Worm (Caenorhabditis elegans): Measurements from ENCODE around the gene K05F1.10.
A peak's percentile ranks its signal among the peaks of the same experiment; 100 is the strongest.

The K05F1.10 gene

DNA sequence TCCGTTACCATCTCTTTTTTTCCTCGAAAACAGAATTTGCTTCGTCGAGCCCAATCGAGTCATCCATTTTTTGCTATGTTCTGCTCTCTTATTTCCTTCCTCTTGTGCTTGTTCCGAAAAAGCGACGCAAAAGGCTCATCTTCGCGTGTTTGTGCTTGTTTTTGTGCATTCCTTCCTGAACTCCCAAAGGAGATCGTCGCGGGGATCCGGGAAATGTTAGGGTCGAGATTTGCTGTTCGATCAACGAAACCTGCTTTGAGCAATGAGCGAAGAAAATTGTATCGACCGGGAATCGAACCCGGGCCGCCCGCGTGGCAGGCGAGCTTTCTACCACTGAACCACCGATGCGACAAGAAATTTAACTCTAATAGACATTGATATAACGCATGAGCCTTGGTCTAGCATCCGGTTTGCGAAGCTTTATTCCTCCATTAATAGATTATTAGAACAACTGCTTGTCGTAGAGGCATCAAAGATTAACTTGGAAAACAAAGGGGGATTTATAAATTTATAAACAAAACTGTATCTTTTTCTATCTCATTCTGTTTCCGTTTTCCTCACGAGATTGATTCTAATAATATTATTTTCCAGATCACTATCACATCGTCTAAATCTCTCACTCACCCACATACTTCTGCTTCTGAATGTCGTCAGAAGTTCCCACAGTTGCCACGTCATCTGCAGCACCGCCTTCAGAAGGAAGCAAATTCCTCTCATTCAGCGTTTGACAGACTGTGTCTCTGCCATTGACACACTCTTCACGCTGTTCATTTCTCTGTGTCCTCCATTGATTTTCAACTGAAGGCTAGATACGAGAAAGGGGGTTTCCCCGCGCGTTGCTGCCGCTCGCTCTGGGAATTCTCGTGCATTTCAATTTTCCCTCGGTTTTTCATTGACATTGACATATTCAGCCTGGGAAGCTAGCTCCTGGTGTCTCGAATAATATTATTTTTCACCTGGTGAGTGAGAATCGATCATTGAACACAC is 23.0 kb downstream of the K05F1.10 start, which contains the start of gene K05F1.6:
Gene K05F1.6 (plus strand): TSS at position 586 of the 987 bp plus-strand sequence.
- TF ChIP-seq tbx-2 (tag; optimal IDR thresholded peaks at IDR 0.05): peak; percentile 60
- peak; percentile 40 for TF ChIP-seq nfya-1 (tag; optimal IDR thresholded peaks at IDR 0.05)
- peak; percentile 65; the same call in 1 of the 2 replicates for TF ChIP-seq ceh-45 (GFP tag; IDR thresholded peaks at IDR 0.05)
- TF ChIP-seq lim-6 (tag; optimal IDR thresholded peaks at IDR 0.05): no peak
- TF ChIP-seq elt-2 (tag; optimal IDR thresholded peaks at IDR 0.05): peak; percentile 90
- peak; percentile 12 for TF ChIP-seq unc-55 (GFP tag; optimal IDR thresholded peaks at IDR 0.05)
- TF ChIP-seq T23F11.4 (GFP tag; optimal IDR thresholded peaks at IDR 0.05): peak; percentile 66
- peak; percentile 2 for TF ChIP-seq odd-2 (tag; optimal IDR thresholded peaks at IDR 0.05)
- TF ChIP-seq dmd-4 (tag; optimal IDR thresholded peaks at IDR 0.05; ENCODE audit: borderline replicate concordance): peak; percentile 55
- TF ChIP-seq unc-3 (GFP tag; conservative IDR thresholded peaks at IDR 0.05): no peak; the same call in 1 of the 2 replicates
- peak; percentile 9 for TF ChIP-seq unc-3 (tag; optimal IDR thresholded peaks at IDR 0.05)
- peak; percentile 34 for TF ChIP-seq ceh-2 (tag; optimal IDR thresholded peaks at IDR 0.05)
- no peak for TF ChIP-seq mec-3 (tag; optimal IDR thresholded peaks at IDR 0.05; ENCODE audit: borderline replicate concordance)
- peak; percentile 49 for TF ChIP-seq nhr-232 (tag; optimal IDR thresholded peaks at IDR 0.05)
- peak; percentile 29 for TF ChIP-seq lin-11 (tag; optimal IDR thresholded peaks at IDR 0.05)
- peak; percentile 61 for TF ChIP-seq ceh-9 (tag; optimal IDR thresholded peaks at IDR 0.05)
- TF ChIP-seq ceh-48 (tag; optimal IDR thresholded peaks at IDR 0.05): peak; percentile 31
- no peak for TF ChIP-seq pha-4 (tag; optimal IDR thresholded peaks at IDR 0.05)
- peak; percentile 39 for TF ChIP-seq hlh-13 (GFP tag; optimal IDR thresholded peaks at IDR 0.05)
- peak; percentile 45 for TF ChIP-seq ceh-18 (tag; optimal IDR thresholded peaks at IDR 0.05)
- peak; percentile 73 for TF ChIP-seq dve-1 (tag; optimal IDR thresholded peaks at IDR 0.05)
- TF ChIP-seq npax-4 (tag; optimal IDR thresholded peaks at IDR 0.05): peak; percentile 27
- TF ChIP-seq pag-3 (tag; optimal IDR thresholded peaks at IDR 0.05; ENCODE audit: borderline replicate concordance): peak; percentile 24
- peak; percentile 55 for TF ChIP-seq gmeb-2 (tag; optimal IDR thresholded peaks at IDR 0.05)
- TF ChIP-seq madf-2 (tag; optimal IDR thresholded peaks at IDR 0.05): no peak
- peak; percentile 5 for TF ChIP-seq F13H6.1 (tag; optimal IDR thresholded peaks at IDR 0.05)
- TF ChIP-seq hlh-15 (tag; optimal IDR thresholded peaks at IDR 0.05): peak; percentile 17
- TF ChIP-seq ceh-31 (tag; optimal IDR thresholded peaks at IDR 0.05): peak; percentile 44
- TF ChIP-seq ceh-6 (GFP tag; optimal IDR thresholded peaks at IDR 0.05): peak; percentile 44
- peak; percentile 44 for TF ChIP-seq pqm-1 (tag; optimal IDR thresholded peaks at IDR 0.05)
- TF ChIP-seq ets-4 (tag; optimal IDR thresholded peaks at IDR 0.05): peak; percentile 6
- TF ChIP-seq pha-2 (tag; optimal IDR thresholded peaks at IDR 0.05): peak; percentile 48
- TF ChIP-seq ref-2 (tag; optimal IDR thresholded peaks at IDR 0.05): peak; percentile 41
- TF ChIP-seq fax-1 (tag; optimal IDR thresholded peaks at IDR 0.05): no peak
- TF ChIP-seq ttx-3 (tag; optimal IDR thresholded peaks at IDR 0.05): peak; percentile 38
- no peak for TF ChIP-seq eyg-1 (tag; optimal IDR thresholded peaks at IDR 0.05)
- peak; percentile 68 for TF ChIP-seq hlh-6 (tag; optimal IDR thresholded peaks at IDR 0.05)
- peak; percentile 53 for TF ChIP-seq Y22D7AL.16 (tag; optimal IDR thresholded peaks at IDR 0.05)
- TF ChIP-seq pat-9 (tag; optimal IDR thresholded peaks at IDR 0.05): peak; percentile 42
- TF ChIP-seq syd-9 (tag; optimal IDR thresholded peaks at IDR 0.05): no peak
- no peak for TF ChIP-seq fkh-10 (GFP tag; optimal IDR thresholded peaks at IDR 0.05)
- peak; percentile 77 for TF ChIP-seq K02D7.2 (tag; optimal IDR thresholded peaks at IDR 0.05)
- TF ChIP-seq ceh-19 (GFP tag; optimal IDR thresholded peaks at IDR 0.05): peak; percentile 73
- TF ChIP-seq ceh-34 (tag; optimal IDR thresholded peaks at IDR 0.05): peak; percentile 28
- TF ChIP-seq C38D4.7 (GFP tag; optimal IDR thresholded peaks at IDR 0.05): peak; percentile 67
- peak; percentile 54 for TF ChIP-seq C08G9.2 (tag; optimal IDR thresholded peaks at IDR 0.05)
- no peak for TF ChIP-seq unc-86 (tag; optimal IDR thresholded peaks at IDR 0.05)
- TF ChIP-seq sdc-2 (tag; optimal IDR thresholded peaks at IDR 0.05): peak; percentile 41
- peak; percentile 63 for TF ChIP-seq che-1 (tag; optimal IDR thresholded peaks at IDR 0.05)
- TF ChIP-seq ceh-24 (tag; optimal IDR thresholded peaks at IDR 0.05): peak; percentile 17
